Worm (Caenorhabditis elegans) whole organism, young adult: Measurements from ENCODE around the gene T21H3.1.
A peak's percentile ranks its signal among the peaks of the same experiment; 100 is the strongest.

Experiments used
- B0019.2 ChIP-seq: fragments of 200-800 bp; sonication (Bioruptor generic); conservative IDR thresholded peaks from 2 replicates; pipeline ENCODE4 v1.3.6; 2022; ENCODE audit warnings: missing genetic modification reagents, missing genetic modification characterization, missing compliant biosample characterization
- B0035.1 ChIP-seq: sonication (generic microtip); optimal IDR thresholded peaks from 2 replicates; lab custom pipeline; 2016; ENCODE audit warnings: missing genetic modification characterization, mild to moderate bottlenecking, missing compliant biosample characterization, missing genotype, missing genetic modification reagents
- B0261.1 ChIP-seq: sonication (generic microtip); optimal IDR thresholded peaks from 2 replicates; lab custom pipeline; 2016; ENCODE audit warnings: mild to moderate bottlenecking, missing genetic modification characterization, moderate library complexity, missing compliant biosample characterization
- B0336.3 ChIP-seq: fragments of 200-800 bp; sonication (Bioruptor generic); IDR thresholded peaks from 2 replicates; pipeline ENCODE4 v1.3.6; 2022; ENCODE audit warnings: missing genetic modification characterization, missing compliant biosample characterization
- C06A6.2 ChIP-seq: fragments of 200-800 bp; sonication (Bioruptor generic); conservative IDR thresholded peaks from 2 replicates; pipeline ENCODE4 v1.3.6; 2022; ENCODE audit warnings: missing genetic modification characterization, missing compliant biosample characterization
- C17E4.6 ChIP-seq: fragments of 200-800 bp; sonication (Bioruptor generic); IDR thresholded peaks from 2 replicates; pipeline ENCODE4 v1.3.6; 2022; ENCODE audit warnings: missing genetic modification reagents, missing genetic modification characterization, missing compliant biosample characterization
- D2030.7 ChIP-seq: fragments of 200-800 bp; sonication (Bioruptor generic); IDR thresholded peaks from 2 replicates; pipeline ENCODE4 v1.3.6; 2022; ENCODE audit warnings: missing genetic modification reagents, missing genetic modification characterization, missing compliant biosample characterization
- F22D6.2 ChIP-seq: sonication (generic microtip); optimal IDR thresholded peaks from 2 replicates; lab custom pipeline; 2016; ENCODE audit warnings: mild to moderate bottlenecking, missing genetic modification characterization, missing compliant biosample characterization
- F55B11.4 ChIP-seq: sonication (generic microtip); optimal IDR thresholded peaks from 2 replicates; lab custom pipeline; 2016; ENCODE audit warnings: missing compliant biosample characterization, missing genetic modification characterization, borderline replicate concordance; ENCODE audit not compliant: insufficient read depth
- K11D2.4 ChIP-seq: fragments of 200-800 bp; sonication (Bioruptor generic); IDR thresholded peaks from 2 replicates; pipeline ENCODE4 v1.3.6; 2022; ENCODE audit warnings: missing genetic modification reagents, missing genetic modification characterization, missing compliant biosample characterization
- akir-1 ChIP-seq: fragments of 200-800 bp; sonication (Bioruptor generic); optimal IDR thresholded peaks from 2 replicates; lab custom pipeline; 2018; ENCODE audit warnings: mild to moderate bottlenecking, missing genetic modification characterization, moderate library complexity, missing compliant biosample characterization
- aptf-2 ChIP-seq: fragments of 200-800 bp; sonication (Bioruptor generic); conservative IDR thresholded peaks from 2 replicates; pipeline ENCODE4 v1.3.6; 2022; ENCODE audit warnings: missing genetic modification reagents, missing genetic modification characterization, missing compliant biosample characterization
- attf-3 ChIP-seq: fragments of 200-800 bp; sonication (Bioruptor generic); conservative IDR thresholded peaks from 2 replicates; pipeline ENCODE4 v1.3.6; 2022; ENCODE audit warnings: missing genetic modification reagents, missing genetic modification characterization, missing compliant biosample characterization
- bed-1 ChIP-seq: fragments of 200-800 bp; sonication (Bioruptor generic); IDR thresholded peaks from 2 replicates; pipeline ENCODE4 v1.3.6; 2022; ENCODE audit warnings: missing genetic modification reagents, missing genetic modification characterization, missing compliant biosample characterization
- bed-2 ChIP-seq: fragments of 200-800 bp; sonication (Bioruptor generic); IDR thresholded peaks from 2 replicates; pipeline ENCODE4 v1.3.6; 2022; ENCODE audit warnings: missing genetic modification reagents, missing genetic modification characterization, missing compliant biosample characterization
- die-1 ChIP-seq: sonication (generic microtip); optimal IDR thresholded peaks from 2 replicates; lab custom pipeline; 2016; ENCODE audit warnings: missing genotype, mild to moderate bottlenecking, missing genetic modification characterization, missing compliant biosample characterization
- efl-1 ChIP-seq: fragments of 150-350 bp; optimal IDR thresholded peaks from 2 replicates; lab custom pipeline; 2014; ENCODE audit warnings: missing biosample characterization, missing genetic modification reagents, missing genetic modification characterization
- egl-18 ChIP-seq: fragments of 200-800 bp; sonication (Bioruptor generic); IDR thresholded peaks from 2 replicates; pipeline ENCODE4 v1.3.6; 2022; ENCODE audit warnings: missing genetic modification reagents, missing genetic modification characterization, missing compliant biosample characterization
- gei-17 ChIP-seq: fragments of 200-800 bp; sonication (Bioruptor generic); optimal IDR thresholded peaks from 2 replicates; lab custom pipeline; 2018; ENCODE audit warnings: mild to moderate bottlenecking, missing genetic modification characterization, missing compliant biosample characterization
- hlh-26 ChIP-seq: fragments of 200-800 bp; sonication (Bioruptor generic); conservative IDR thresholded peaks from 2 replicates; pipeline ENCODE4 v1.3.6; 2022; ENCODE audit warnings: missing genetic modification reagents, missing genetic modification characterization, missing compliant biosample characterization
- let-526 ChIP-seq: fragments of 200-800 bp; sonication (Bioruptor generic); IDR thresholded peaks from 2 replicates; pipeline ENCODE4 v1.3.6; 2022; ENCODE audit warnings: missing genetic modification reagents, missing genetic modification characterization, missing compliant biosample characterization
- let-607 ChIP-seq, 2 experiments: fragments of 200-800 bp in 1 of 2; sonication (Bioruptor generic) in 1 of 2; sonication (generic microtip) in 1 of 2; optimal IDR thresholded peaks; 2 replicates each; lab custom pipeline; 2016 to 2018; ENCODE audit warnings: mild to moderate bottlenecking in 2 of 2, missing compliant biosample characterization in 2 of 2, missing genetic modification characterization in 2 of 2, moderate library complexity in 2 of 2, missing genotype in 1 of 2
- lin-26 ChIP-seq: fragments of 200-800 bp; sonication (Bioruptor generic); IDR thresholded peaks from 2 replicates; pipeline ENCODE4 v1.3.6; 2022; ENCODE audit warnings: missing genetic modification reagents, missing genetic modification characterization, missing compliant biosample characterization
- lsy-27 ChIP-seq: sonication (generic microtip); optimal IDR thresholded peaks from 2 replicates; lab custom pipeline; 2017; ENCODE audit warnings: missing genetic modification characterization, mild to moderate bottlenecking, missing compliant biosample characterization, antibody characterized with exemption, missing genotype, borderline replicate concordance; ENCODE audit not compliant: insufficient read depth
- madf-6 ChIP-seq: fragments of 200-800 bp; sonication (Bioruptor generic); IDR thresholded peaks from 2 replicates; pipeline ENCODE4 v1.3.6; 2022; ENCODE audit warnings: missing genetic modification reagents, missing genetic modification characterization, missing compliant biosample characterization
- madf-8 ChIP-seq: fragments of 200-800 bp; sonication (Bioruptor generic); conservative IDR thresholded peaks from 2 replicates; pipeline ENCODE4 v1.3.6; 2022; ENCODE audit warnings: missing genetic modification reagents, missing genetic modification characterization, missing compliant biosample characterization
- mel-28 ChIP-seq: sonication (generic microtip); optimal IDR thresholded peaks from 2 replicates; lab custom pipeline; 2016; ENCODE audit warnings: borderline replicate concordance, mild to moderate bottlenecking, missing genetic modification characterization, missing compliant biosample characterization
- nfya-1 ChIP-seq: sonication (generic microtip); optimal IDR thresholded peaks from 2 replicates; lab custom pipeline; 2017; ENCODE audit warnings: antibody characterized with exemption, missing compliant biosample characterization, missing genetic modification characterization, borderline replicate concordance; ENCODE audit not compliant: insufficient read depth
- nfya-2 ChIP-seq: fragments of 200-800 bp; sonication (Bioruptor generic); IDR thresholded peaks from 2 replicates; pipeline ENCODE4 v1.3.6; 2022; ENCODE audit warnings: missing genetic modification reagents, missing genetic modification characterization, missing compliant biosample characterization
- nhr-120 ChIP-seq: fragments of 200-800 bp; sonication (Bioruptor generic); IDR thresholded peaks from 2 replicates; pipeline ENCODE4 v1.3.6; 2022; ENCODE audit warnings: missing genetic modification characterization, missing compliant biosample characterization
- rec-8 ChIP-seq, 2 experiments: sonication (generic microtip); optimal IDR thresholded peaks; 2 replicates each; lab custom pipeline; 2016; ENCODE audit warnings: mild to moderate bottlenecking in 2 of 2, missing genetic modification characterization in 2 of 2, missing genetic modification reagents in 2 of 2, missing genotype in 2 of 2, missing biosample characterization in 1 of 2, missing compliant biosample characterization in 1 of 2, moderate library complexity in 1 of 2
- repo-1 ChIP-seq: sonication (generic microtip); optimal IDR thresholded peaks from 2 replicates; lab custom pipeline; 2017; ENCODE audit warnings: mild to moderate bottlenecking, missing genetic modification characterization, missing compliant biosample characterization
- snpc-3.4 ChIP-seq: sonication (generic microtip); optimal IDR thresholded peaks from 2 replicates; lab custom pipeline; 2017; ENCODE audit warnings: missing genetic modification characterization, mild to moderate bottlenecking, missing compliant biosample characterization, antibody characterized with exemption, moderate library complexity, missing genotype, missing genetic modification reagents
- unc-130 ChIP-seq: sonication (generic microtip); optimal IDR thresholded peaks from 2 replicates; lab custom pipeline; 2016; ENCODE audit warnings: missing genetic modification reagents, missing genetic modification characterization, missing compliant biosample characterization
- unc-62 ChIP-seq: fragments of 150-350 bp; optimal IDR thresholded peaks from 2 replicates; lab custom pipeline; 2014; ENCODE audit warnings: missing biosample characterization, missing genetic modification reagents, missing genetic modification characterization
- xnd-1 ChIP-seq: sonication (generic microtip); optimal IDR thresholded peaks from 2 replicates; lab custom pipeline; 2016; ENCODE audit warnings: missing genotype, missing genetic modification reagents, missing genetic modification characterization, missing compliant biosample characterization
- zfh-2 ChIP-seq: fragments of 200-800 bp; sonication (Bioruptor generic); conservative IDR thresholded peaks from 2 replicates; pipeline ENCODE4 v1.3.6; 2022; ENCODE audit warnings: missing genetic modification reagents, missing genetic modification characterization, missing compliant biosample characterization
- ztf-22 ChIP-seq: fragments of 200-800 bp; sonication (Bioruptor generic); optimal IDR thresholded peaks from 2 replicates; lab custom pipeline; 2018; ENCODE audit warnings: mild to moderate bottlenecking, missing genetic modification characterization, moderate library complexity, missing compliant biosample characterization
- ztf-3 ChIP-seq: fragments of 200-800 bp; sonication (Bioruptor generic); optimal IDR thresholded peaks from 2 replicates; lab custom pipeline; 2018; ENCODE audit warnings: mild to moderate bottlenecking, missing genetic modification characterization, missing compliant biosample characterization

Gene T21H3.1

ce11 chrV:1141433-1141832, 35.1 kb upstream of the T21H3.1 start, which contains the start of gene cutl-22:
cutl-22 (plus strand) TSS chrV:1141733.
- TF ChIP-seq unc-62 (GFP tag; lab: Kevin White, UChicago) (no peak), bed-1 (no peak), B0035.1 (tag; lab: Kevin White, UChicago) (no peak), madf-6 (GFP tag; lab: Robert Waterston, UW) (no peak), let-607 (tag; optimal IDR thresholded peaks at IDR 0.05; lab: Kevin White, UChicago) (no peak), efl-1 (GFP tag; lab: Kevin White, UChicago) (no peak), mel-28 (tag; lab: Kevin White, UChicago) (no peak), nhr-120 (GFP tag; lab: Robert Waterston, UW) (no peak), bed-2 (GFP tag; lab: Robert Waterston, UW) (no peak), akir-1 (GFP tag; lab: Kevin White, UChicago) (no peak)
- TF ChIP-seq, all 124 proteins: peak for 0

ce11 chrV:1142251-1142650, 34.3 kb upstream of the T21H3.1 start:
- TF ChIP-seq hlh-26 (GFP tag; lab: Robert Waterston, UW) (no peak), snpc-3.4 (tag; lab: Kevin White, UChicago) (no peak), let-607 (tag; optimal IDR thresholded peaks at IDR 0.05; lab: Kevin White, UChicago) (no peak), D2030.7 (GFP tag; lab: Robert Waterston, UW) (no peak), rec-8 (tag; optimal IDR thresholded peaks at IDR 0.05; lab: Kevin White, UChicago) (no peak), egl-18 (GFP tag; lab: Robert Waterston, UW) (no peak), lin-26 (GFP tag; lab: Robert Waterston, UW) (no peak), B0019.2 (GFP tag; lab: Robert Waterston, UW) (no peak), F55B11.4 (tag; lab: Kevin White, UChicago) (no peak), C06A6.2 (GFP tag; lab: Robert Waterston, UW) (no peak)

- TF ChIP-seq xnd-1 (no peak), ztf-22 (no peak), zfh-2 (GFP tag; lab: Robert Waterston, UW) (0 out of 2 replicates have a peak, but pooled peaks have one; percentile 17), unc-62 (GFP tag; lab: Kevin White, UChicago) (no peak), nfya-1 (tag; lab: Kevin White, UChicago) (no peak)
Measured at ce11 chrV:1149734-1150669, 26.5 kb upstream of the T21H3.1 start.

- TF ChIP-seq nfya-2 (GFP tag; lab: Robert Waterston, UW) (no peak), efl-1 (GFP tag; lab: Kevin White, UChicago) (peak; percentile 35), madf-8 (no peak), C17E4.6 (GFP tag; lab: Robert Waterston, UW) (peak; percentile 79; the same call in 1 of the 2 replicates), B0336.3 (peak; percentile 100), F22D6.2 (peak; percentile 95), die-1 (tag; lab: Kevin White, UChicago) (peak; percentile 81), lin-26 (GFP tag; lab: Robert Waterston, UW) (peak; percentile 94), repo-1 (tag; lab: Kevin White, UChicago) (peak; percentile 99), gei-17 (peak; percentile 94), aptf-2 (GFP tag; lab: Robert Waterston, UW) (0 out of 2 replicates have a peak, but pooled peaks have one; percentile 61), ztf-3 (GFP tag; lab: Kevin White, UChicago) (peak; percentile 99), C06A6.2 (GFP tag; lab: Robert Waterston, UW) (peak; percentile 97), lsy-27 (no peak), let-526 (peak; percentile 96), unc-62 (GFP tag; lab: Kevin White, UChicago) (no peak), B0019.2 (GFP tag; lab: Robert Waterston, UW) (peak; percentile 65; the same call in 1 of the 2 replicates), B0261.1 (tag; lab: Kevin White, UChicago) (peak; percentile 35), unc-130 (GFP tag; lab: Kevin White, UChicago) (peak; percentile 38), attf-3 (peak; percentile 59), K11D2.4 (GFP tag; lab: Robert Waterston, UW) (peak; percentile 99)
Measured at ce11 chrV:1151324-1151742, 25.2 kb upstream of the T21H3.1 start.
